Fruit fly (Drosophila melanogaster) whole organism, embryonic: ENCODE data around the gene CG9254.

Experiments used
- CG12071 ChIP-seq: fragments of 200-800 bp; sonication (Bioruptor generic); optimal IDR thresholded peaks from 3 replicates; lab custom pipeline; 2018; ENCODE audit warnings: missing biosample characterization, mild to moderate bottlenecking, missing genetic modification characterization
- PHDP ChIP-seq: fragments of 200-800 bp; sonication (Bioruptor generic); optimal IDR thresholded peaks from 3 replicates; lab custom pipeline; 2018; ENCODE audit warnings: missing biosample characterization, mild to moderate bottlenecking, missing genetic modification characterization, moderate library complexity
- cg ChIP-seq: fragments of 200-800 bp; sonication (Bioruptor generic); optimal IDR thresholded peaks from 3 replicates; lab custom pipeline; 2019; ENCODE audit warnings: missing biosample characterization, mild to moderate bottlenecking, missing genetic modification characterization, moderate library complexity
- ftz-f1 ChIP-seq: fragments of 200-800 bp; sonication (Bioruptor generic); optimal IDR thresholded peaks from 2 replicates; lab custom pipeline; 2016; ENCODE audit warnings: missing biosample characterization, missing genetic modification characterization

dm6 chr2L:13629943-13630342, 33.0 kb upstream of the CG9254 start:
- no peak for TF ChIP-seq CG12071 (GFP tag; lab: Kevin White, UChicago)
- no peak for TF ChIP-seq ftz-f1 (GFP tag; lab: Kevin White, UChicago)
- no peak for TF ChIP-seq PHDP (tag; lab: Kevin White, UChicago)
- no peak for TF ChIP-seq cg (GFP tag; lab: Kevin White, UChicago)
